Fruit fly (Drosophila melanogaster) whole organism, embryonic: ENCODE results near the gene ND-30.

Experiments used
- Atf-2 ChIP-seq: fragments of 200-800 bp; sonication (Bioruptor generic); optimal IDR thresholded peaks from 2 replicates; lab custom pipeline; 2016; ENCODE audit warnings: missing biosample characterization, missing genetic modification characterization
- Atf3 ChIP-seq: fragments of 200-800 bp; sonication (Bioruptor generic); optimal IDR thresholded peaks from 3 replicates; lab custom pipeline; 2016; ENCODE audit warnings: missing biosample characterization, missing genetic modification characterization
- BEAF-32 ChIP-seq: fragments of 200-800 bp; sonication (Bioruptor generic); optimal IDR thresholded peaks from 3 replicates; lab custom pipeline; 2017; ENCODE audit warnings: missing biosample characterization, missing genetic modification characterization, mild to moderate bottlenecking, moderate library complexity, missing genetic modification reagents
- CG10147 ChIP-seq: fragments of 200-800 bp; sonication (Bioruptor generic); optimal IDR thresholded peaks from 2 replicates; lab custom pipeline; 2019; ENCODE audit warnings: missing biosample characterization, mild to moderate bottlenecking, missing genetic modification characterization, moderate library complexity
- CG10274 ChIP-seq: fragments of 200-800 bp; sonication (Bioruptor generic); optimal IDR thresholded peaks from 3 replicates; lab custom pipeline; 2017; ENCODE audit warnings: missing biosample characterization, mild to moderate bottlenecking, missing genetic modification characterization
- CG12391 ChIP-seq: fragments of 200-800 bp; sonication (Bioruptor generic); optimal IDR thresholded peaks from 3 replicates; lab custom pipeline; 2018; ENCODE audit warnings: missing biosample characterization, mild to moderate bottlenecking, missing genetic modification characterization, moderate library complexity
- CG13287 ChIP-seq: fragments of 200-800 bp; sonication (Bioruptor generic); IDR thresholded peaks from 2 replicates; pipeline ENCODE4 v1.3.6; 2022; ENCODE audit warnings: missing biosample characterization, missing genetic modification characterization; ENCODE audit not compliant: partially characterized antibody
- CG13424 ChIP-seq: fragments of 200-800 bp; sonication (Bioruptor generic); optimal IDR thresholded peaks from 2 replicates; lab custom pipeline; 2019; ENCODE audit warnings: missing biosample characterization, mild to moderate bottlenecking, missing genetic modification characterization, moderate library complexity
- CG13775 ChIP-seq: fragments of 200-800 bp; sonication (Bioruptor generic); optimal IDR thresholded peaks from 3 replicates; lab custom pipeline; 2017; ENCODE audit warnings: missing biosample characterization, mild to moderate bottlenecking, missing genetic modification characterization
- CG16863 ChIP-seq: fragments of 200-800 bp; sonication (Bioruptor generic); optimal IDR thresholded peaks from 3 replicates; lab custom pipeline; 2016; ENCODE audit warnings: missing biosample characterization, missing genetic modification characterization
- CG17385 ChIP-seq: fragments of 200-800 bp; sonication (Bioruptor generic); optimal IDR thresholded peaks from 3 replicates; lab custom pipeline; 2018; ENCODE audit warnings: missing biosample characterization, mild to moderate bottlenecking, missing genetic modification characterization
- CG2199 ChIP-seq: fragments of 200-800 bp; sonication (Bioruptor generic); IDR thresholded peaks from 3 replicates; pipeline ENCODE4 v1.3.6; 2022; ENCODE audit warnings: missing biosample characterization, missing genetic modification characterization
- CG2712 ChIP-seq: fragments of 200-800 bp; optimal IDR thresholded peaks from 3 replicates; lab custom pipeline; 2019; ENCODE audit warnings: missing biosample characterization, mild to moderate bottlenecking, missing genetic modification characterization, moderate library complexity
- CG3065 ChIP-seq: fragments of 200-800 bp; sonication (Bioruptor generic); optimal IDR thresholded peaks from 2 replicates; lab custom pipeline; 2016; ENCODE audit warnings: missing biosample characterization, missing genetic modification characterization
- CG3281 ChIP-seq: fragments of 200-800 bp; sonication (Bioruptor generic); optimal IDR thresholded peaks from 3 replicates; lab custom pipeline; 2017; ENCODE audit warnings: missing biosample characterization, mild to moderate bottlenecking, missing genetic modification characterization
- CG3995 ChIP-seq: fragments of 200-800 bp; sonication (Bioruptor generic); optimal IDR thresholded peaks from 3 replicates; lab custom pipeline; 2016; ENCODE audit warnings: missing biosample characterization, missing genetic modification characterization
- CG6689 ChIP-seq: fragments of 200-800 bp; sonication (Bioruptor generic); IDR thresholded peaks from 2 replicates; pipeline ENCODE4 v1.3.6; 2022; ENCODE audit warnings: missing biosample characterization, missing genetic modification characterization
- CG7839 ChIP-seq: fragments of 200-800 bp; sonication (Bioruptor generic); optimal IDR thresholded peaks from 3 replicates; lab custom pipeline; 2018; ENCODE audit warnings: missing biosample characterization, mild to moderate bottlenecking, missing genetic modification characterization, moderate library complexity
- CG9817 ChIP-seq: fragments of 200-800 bp; sonication (Bioruptor generic); optimal IDR thresholded peaks from 2 replicates; lab custom pipeline; 2018; ENCODE audit warnings: missing biosample characterization, mild to moderate bottlenecking, missing genetic modification characterization, moderate library complexity
- Eip74EF ChIP-seq, 2 experiments: fragments of 200-800 bp in 1 of 2; fragments of >200 bp in 1 of 2; sonication (Bioruptor generic) in 1 of 2; optimal IDR thresholded peaks; 2 replicates each; lab custom pipeline; 2017 to 2019; ENCODE audit warnings: missing biosample characterization in 2 of 2, missing genetic modification characterization in 2 of 2, mild to moderate bottlenecking in 1 of 2, moderate library complexity in 1 of 2
- HHEX ChIP-seq: fragments of 200-800 bp; sonication (Bioruptor generic); optimal IDR thresholded peaks from 3 replicates; lab custom pipeline; 2017; ENCODE audit warnings: missing biosample characterization, mild to moderate bottlenecking, missing genetic modification characterization, missing genetic modification reagents
- HLH4C ChIP-seq: fragments of 200-800 bp; sonication (Bioruptor generic); IDR thresholded peaks from 3 replicates; pipeline ENCODE4 v1.3.6; 2022; ENCODE audit warnings: missing biosample characterization, missing genetic modification characterization; ENCODE audit not compliant: partially characterized antibody
- HLH54F ChIP-seq: fragments of 200-800 bp; sonication (Bioruptor generic); optimal IDR thresholded peaks from 3 replicates; lab custom pipeline; 2016; ENCODE audit warnings: missing biosample characterization, missing genetic modification characterization
- Lhr ChIP-seq: fragments of 200-800 bp; sonication (Bioruptor generic); optimal IDR thresholded peaks from 3 replicates; lab custom pipeline; 2017; ENCODE audit warnings: mild to moderate bottlenecking, missing biosample characterization, missing genetic modification reagents, missing genetic modification characterization
- NK7.1 ChIP-seq: fragments of 200-800 bp; sonication (Bioruptor generic); optimal IDR thresholded peaks from 3 replicates; lab custom pipeline; 2016; ENCODE audit warnings: missing biosample characterization, missing genetic modification characterization
- Opbp ChIP-seq: fragments of 200-800 bp; sonication (Bioruptor generic); IDR thresholded peaks from 3 replicates; pipeline ENCODE4 v1.3.6; 2022; ENCODE audit warnings: missing biosample characterization, missing genetic modification characterization; ENCODE audit not compliant: partially characterized antibody
- Poxn ChIP-seq: fragments of 200-800 bp; sonication (Bioruptor generic); IDR thresholded peaks from 2 replicates; pipeline ENCODE4 v1.3.6; 2022; ENCODE audit warnings: missing biosample characterization, missing genetic modification characterization
- Ptx1 ChIP-seq: fragments of 200-800 bp; sonication (Bioruptor generic); IDR thresholded peaks from 2 replicates; pipeline ENCODE4 v1.3.6; 2022; ENCODE audit warnings: missing biosample characterization, missing genetic modification characterization
- Sry-δ ChIP-seq: fragments of 200-800 bp; sonication (Bioruptor generic); optimal IDR thresholded peaks from 2 replicates; lab custom pipeline; 2016; ENCODE audit warnings: missing biosample characterization, missing genetic modification characterization
- az2 ChIP-seq: fragments of 200-800 bp; sonication (Bioruptor generic); optimal IDR thresholded peaks from 3 replicates; lab custom pipeline; 2016; ENCODE audit warnings: missing biosample characterization, missing genetic modification characterization
- bbx ChIP-seq: fragments of 200-800 bp; sonication (Bioruptor generic); IDR thresholded peaks from 2 replicates; pipeline ENCODE4 v1.3.6; 2022; ENCODE audit warnings: missing biosample characterization, missing genetic modification characterization; ENCODE audit not compliant: partially characterized antibody
- bsh ChIP-seq, 2 experiments: fragments of 200-800 bp; sonication (Bioruptor generic); optimal IDR thresholded peaks; 2 replicates each; lab custom pipeline; 2017 to 2018; ENCODE audit warnings: mild to moderate bottlenecking in 2 of 2, missing biosample characterization in 2 of 2, missing genetic modification characterization in 2 of 2, moderate library complexity in 1 of 2
- chinmo ChIP-seq: fragments of 200-800 bp; sonication (Bioruptor generic); IDR thresholded peaks from 4 replicates; pipeline ENCODE4 v1.3.6; 2022; ENCODE audit warnings: missing biosample characterization, missing genetic modification characterization; ENCODE audit not compliant: partially characterized antibody
- chm ChIP-seq: fragments of 200-800 bp; sonication (Bioruptor generic); IDR thresholded peaks from 2 replicates; pipeline ENCODE4 v1.3.6; 2022; ENCODE audit warnings: missing biosample characterization, missing genetic modification characterization
- exex ChIP-seq: fragments of 200-800 bp; sonication (Bioruptor generic); optimal IDR thresholded peaks from 4 replicates; lab custom pipeline; 2018; ENCODE audit warnings: missing biosample characterization, mild to moderate bottlenecking, missing genetic modification characterization, moderate library complexity
- eyg ChIP-seq: fragments of 200-800 bp; sonication (Bioruptor generic); optimal IDR thresholded peaks from 3 replicates; lab custom pipeline; 2016; ENCODE audit warnings: missing biosample characterization, missing genetic modification characterization
- gce ChIP-seq: fragments of 200-800 bp; sonication (Bioruptor generic); IDR thresholded peaks from 3 replicates; pipeline ENCODE4 v1.3.6; 2022; ENCODE audit warnings: missing biosample characterization, missing genetic modification characterization
- gfzf ChIP-seq: fragments of 200-800 bp; sonication (Bioruptor generic); optimal IDR thresholded peaks from 2 replicates; lab custom pipeline; 2016; ENCODE audit warnings: missing biosample characterization, mild to moderate bottlenecking, missing genetic modification characterization, moderate library complexity
- gt ChIP-seq: fragments of 200-800 bp; sonication (Bioruptor generic); IDR thresholded peaks from 2 replicates; pipeline ENCODE4 v1.3.6; 2022; ENCODE audit warnings: missing biosample characterization, missing genetic modification characterization
- insv ChIP-seq, 2 experiments: fragments of 200-800 bp; sonication (Bioruptor generic); optimal IDR thresholded peaks; 3 replicates each; lab custom pipeline; 2016 to 2018; ENCODE audit warnings: missing biosample characterization in 2 of 2, missing genetic modification characterization in 2 of 2
- knrl ChIP-seq: fragments of 200-800 bp; sonication (Bioruptor generic); IDR thresholded peaks from 3 replicates; pipeline ENCODE4 v1.3.6; 2022; ENCODE audit warnings: missing biosample characterization, missing genetic modification characterization; ENCODE audit not compliant: partially characterized antibody
- nerfin-2 ChIP-seq: fragments of 200-800 bp; sonication (Bioruptor generic); IDR thresholded peaks from 2 replicates; pipeline ENCODE4 v1.3.6; 2022; ENCODE audit warnings: missing biosample characterization, missing genetic modification characterization; ENCODE audit not compliant: partially characterized antibody
- odd ChIP-seq: fragments of 200-800 bp; sonication (Bioruptor generic); optimal IDR thresholded peaks from 2 replicates; lab custom pipeline; 2017; ENCODE audit warnings: missing biosample characterization, mild to moderate bottlenecking, missing genetic modification characterization
- pan ChIP-seq, 4 experiments: fragments of >200 bp in 3 of 4; fragments of 200-800 bp in 1 of 4; sonication (Bioruptor generic) in 1 of 4; optimal IDR thresholded peaks in 3 of 4; IDR thresholded peaks in 1 of 4; 2 replicates each; pipeline versions ENCODE4 v1.3.6 to Lab custom; 2017 to 2022; ENCODE audit warnings: missing biosample characterization in 2 of 4, missing genetic modification characterization in 2 of 4, mixed read lengths in 1 of 4
- pnt ChIP-seq: fragments of 200-800 bp; sonication (Bioruptor generic); optimal IDR thresholded peaks from 3 replicates; lab custom pipeline; 2016; ENCODE audit warnings: missing biosample characterization, missing genetic modification characterization
- psq ChIP-seq: fragments of 200-800 bp; sonication (Bioruptor generic); optimal IDR thresholded peaks from 2 replicates; lab custom pipeline; 2017; ENCODE audit warnings: missing biosample characterization, missing genetic modification characterization
- sens-2 ChIP-seq: fragments of 200-800 bp; sonication (Bioruptor generic); IDR thresholded peaks from 2 replicates; pipeline ENCODE4 v1.3.6; 2022; ENCODE audit warnings: missing biosample characterization, missing genetic modification characterization
- tgo ChIP-seq: fragments of 200-800 bp; sonication (Bioruptor generic); IDR thresholded peaks from 3 replicates; pipeline ENCODE4 v1.3.6; 2022; ENCODE audit warnings: missing biosample characterization, missing genetic modification characterization

ND-30 gene

dm6 chr3L:3178530-3179096 lies 19.2 kb upstream of the ND-30 start, which contains the start of the genes MnM and Girdin (continued):
- no peak for TF ChIP-seq sens-2
- no peak for TF ChIP-seq insv (GFP tag; optimal IDR thresholded peaks at IDR 0.05; lab: Kevin White, UChicago)
- peak; percentile 54 for TF ChIP-seq Atf3 (GFP tag; lab: Kevin White, UChicago)
- TF ChIP-seq CG2712 (tag; lab: Kevin White, UChicago): peak; percentile 55
- no peak for TF ChIP-seq exex (tag; lab: Kevin White, UChicago)
- no peak for TF ChIP-seq psq (GFP tag; lab: Kevin White, UChicago)
- TF ChIP-seq Sry-δ (GFP tag; lab: Kevin White, UChicago): peak; percentile 100
- TF ChIP-seq CG3281: no peak
- TF ChIP-seq CG6689 (GFP tag; lab: Robert Waterston, UW): peak; percentile 42; the same call in 1 of the 2 replicates
- peak; percentile 88 for TF ChIP-seq knrl
- no peak for TF ChIP-seq Ptx1 (GFP tag; lab: Robert Waterston, UW)
- TF ChIP-seq CG3065 (GFP tag; lab: Kevin White, UChicago): no peak
- no peak for TF ChIP-seq CG2199 (GFP tag; lab: Robert Waterston, UW)
- TF ChIP-seq Poxn (GFP tag; lab: Robert Waterston, UW): peak; percentile 10; the same call in 1 of the 2 replicates
- peak; percentile 34 for TF ChIP-seq gfzf (GFP tag; lab: Kevin White, UChicago)
- TF ChIP-seq CG17385: no peak
- TF ChIP-seq Atf-2 (GFP tag; lab: Kevin White, UChicago): peak; percentile 70
- TF ChIP-seq chinmo (GFP tag; lab: Robert Waterston, UW): 0 out of 4 replicates have a peak, but pooled peaks have one; percentile 4
- peak; percentile 71 for TF ChIP-seq CG13775
- TF ChIP-seq HLH54F (GFP tag; lab: Kevin White, UChicago): peak; percentile 87
- TF ChIP-seq az2 (GFP tag; lab: Kevin White, UChicago): peak; percentile 56
- no peak for TF ChIP-seq chm (GFP tag; lab: Robert Waterston, UW)
- TF ChIP-seq odd (GFP tag; lab: Kevin White, UChicago): no peak
- TF ChIP-seq CG7839 (tag; lab: Kevin White, UChicago): no peak
- TF ChIP-seq gt (GFP tag; lab: Robert Waterston, UW): no peak
- no peak for TF ChIP-seq HHEX (GFP tag; lab: Kevin White, UChicago)
- TF ChIP-seq Eip74EF (GFP tag; optimal IDR thresholded peaks at IDR 0.05; lab: Kevin White, UChicago): no peak
- no peak for TF ChIP-seq pan (optimal IDR thresholded peaks at IDR 0.05; lab: Kevin White, UChicago)
- no peak for TF ChIP-seq pan (GFP tag; optimal IDR thresholded peaks at IDR 0.05 in 1 of 2, IDR thresholded peaks at IDR 0.05 in 1 of 2)
- no peak for TF ChIP-seq CG10274 (GFP tag; lab: Kevin White, UChicago)
- TF ChIP-seq CG12391: peak; percentile 75
- TF ChIP-seq tgo (GFP tag; lab: Robert Waterston, UW): peak; percentile 21; the same call in 1 of the 3 replicates
- peak; percentile 59 for TF ChIP-seq nerfin-2
- TF ChIP-seq CG13424 (tag; lab: Kevin White, UChicago): peak; percentile 70
- peak; percentile 70 for TF ChIP-seq pnt
- peak; percentile 89 for TF ChIP-seq CG13287 (GFP tag; lab: Robert Waterston, UW)
- no peak for TF ChIP-seq CG10147 (GFP tag; lab: Kevin White, UChicago)
- TF ChIP-seq bsh (GFP tag; optimal IDR thresholded peaks at IDR 0.05; lab: Kevin White, UChicago): peak in 1 of 2 experiments; percentile 41
- TF ChIP-seq Opbp (GFP tag; lab: Robert Waterston, UW): peak; percentile 71
- TF ChIP-seq HLH4C: peak; percentile 88
- TF ChIP-seq NK7.1 (GFP tag; lab: Kevin White, UChicago): no peak
- peak; percentile 86 for TF ChIP-seq CG3995 (GFP tag; lab: Kevin White, UChicago)
- TF ChIP-seq bbx: peak; percentile 63
- TF ChIP-seq eyg: no peak
- peak; percentile 72 for TF ChIP-seq Lhr
- TF ChIP-seq CG9817 (tag; lab: Kevin White, UChicago): peak; percentile 67
- TF ChIP-seq BEAF-32 (GFP tag; lab: Kevin White, UChicago): peak; percentile 96
- peak; percentile 63 for TF ChIP-seq CG16863
- TF ChIP-seq gce: no peak
